Worm (Caenorhabditis elegans) whole organism, L1 larva: ENCODE data around the gene pab-2.

Experiments
- C04F5.9 ChIP-seq: sonication (generic microtip); optimal IDR thresholded peaks from 2 replicates; lab custom pipeline; 2016; ENCODE audit warnings: missing genetic modification characterization, missing compliant biosample characterization
- C34B4.2 ChIP-seq: sonication (generic microtip); optimal IDR thresholded peaks from 2 replicates; lab custom pipeline; 2017; ENCODE audit warnings: mild to moderate bottlenecking, missing genetic modification characterization, missing compliant biosample characterization
- Y116A8C.19 ChIP-seq: sonication (generic microtip); optimal IDR thresholded peaks from 2 replicates; lab custom pipeline; 2016; ENCODE audit warnings: missing compliant biosample characterization, missing genetic modification characterization, borderline replicate concordance
- aha-1 ChIP-seq: fragments of 150-350 bp; optimal IDR thresholded peaks from 2 replicates; lab custom pipeline; 2014; ENCODE audit warnings: missing biosample characterization, missing genetic modification characterization
- alr-1 ChIP-seq: fragments of 200-800 bp; sonication (Bioruptor generic); optimal IDR thresholded peaks from 2 replicates; lab custom pipeline; 2018; ENCODE audit warnings: borderline replicate concordance, mild to moderate bottlenecking, missing genetic modification characterization, missing compliant biosample characterization
- ceh-90 ChIP-seq: sonication (generic microtip); optimal IDR thresholded peaks from 2 replicates; lab custom pipeline; 2016; ENCODE audit warnings: missing genetic modification characterization, missing compliant biosample characterization
- dsc-1 ChIP-seq: sonication (generic microtip); optimal IDR thresholded peaks from 2 replicates; lab custom pipeline; 2016; ENCODE audit warnings: mild to moderate bottlenecking, missing genetic modification characterization, missing compliant biosample characterization
- efl-3 ChIP-seq: fragments of 200-800 bp; sonication (Bioruptor generic); optimal IDR thresholded peaks from 2 replicates; lab custom pipeline; 2018; ENCODE audit warnings: mild to moderate bottlenecking, missing genetic modification characterization, missing compliant biosample characterization
- egl-13 ChIP-seq: sonication (generic microtip); optimal IDR thresholded peaks from 2 replicates; lab custom pipeline; 2016; ENCODE audit warnings: missing genotype, missing genetic modification reagents, missing genetic modification characterization, missing compliant biosample characterization
- elt-2 ChIP-seq: sonication (generic microtip); optimal IDR thresholded peaks from 2 replicates; lab custom pipeline; 2016; ENCODE audit warnings: missing genetic modification characterization, mild to moderate bottlenecking, inconsistent platforms, missing compliant biosample characterization, missing genetic modification reagents
- fkh-8 ChIP-seq: sonication (generic microtip); optimal IDR thresholded peaks from 2 replicates; lab custom pipeline; 2016; ENCODE audit warnings: mild to moderate bottlenecking, missing genetic modification characterization, missing compliant biosample characterization
- hpl-2 ChIP-seq: fragments of 150-350 bp; optimal IDR thresholded peaks from 2 replicates; lab custom pipeline; 2014; ENCODE audit warnings: missing biosample characterization, missing genetic modification reagents, missing genetic modification characterization
- isw-1 ChIP-seq: fragments of 200-800 bp; sonication (Bioruptor generic); IDR thresholded peaks from 2 replicates; pipeline ENCODE4 v1.3.6; 2022; ENCODE audit warnings: missing genetic modification characterization, missing compliant biosample characterization
- lin-14 ChIP-seq: fragments of 200-800 bp; sonication (Bioruptor generic); optimal IDR thresholded peaks from 2 replicates; lab custom pipeline; 2018; ENCODE audit warnings: mild to moderate bottlenecking, missing genetic modification characterization, moderate library complexity, missing compliant biosample characterization
- lin-35 ChIP-seq, 2 experiments: fragments of 150-350 bp; optimal IDR thresholded peaks; 2 replicates each; lab custom pipeline; 2014; ENCODE audit warnings: missing biosample characterization in 2 of 2, missing genetic modification characterization in 2 of 2, missing genetic modification reagents in 2 of 2
- mab-9 ChIP-seq: fragments of 200-800 bp; sonication (Bioruptor generic); IDR thresholded peaks from 2 replicates; pipeline ENCODE4 v1.3.6; 2022; ENCODE audit warnings: missing genetic modification reagents, missing genetic modification characterization, missing compliant biosample characterization
- mdl-1 ChIP-seq, 2 experiments: fragments of 150-350 bp; optimal IDR thresholded peaks; 2 replicates each; lab custom pipeline; 2014 to 2017; ENCODE audit warnings: missing biosample characterization in 2 of 2, missing genetic modification characterization in 2 of 2, inconsistent platforms in 1 of 2
- mef-2 ChIP-seq: fragments of 150-350 bp; optimal IDR thresholded peaks from 2 replicates; lab custom pipeline; 2014; ENCODE audit warnings: missing biosample characterization, missing genetic modification characterization
- mep-1 ChIP-seq: fragments of 150-350 bp; optimal IDR thresholded peaks from 2 replicates; lab custom pipeline; 2014; ENCODE audit warnings: missing biosample characterization, missing genetic modification characterization
- nhr-12 ChIP-seq: sonication (generic microtip); optimal IDR thresholded peaks from 2 replicates; lab custom pipeline; 2017; ENCODE audit warnings: missing biosample characterization, missing genetic modification characterization
- nhr-19 ChIP-seq: fragments of 200-800 bp; sonication (Bioruptor generic); conservative IDR thresholded peaks from 2 replicates; pipeline ENCODE4 v1.3.6; 2022; ENCODE audit warnings: missing genetic modification characterization, missing compliant biosample characterization
- nhr-237 ChIP-seq: fragments of 150-350 bp; optimal IDR thresholded peaks from 2 replicates; lab custom pipeline; 2014; ENCODE audit warnings: missing biosample characterization, missing genetic modification characterization
- nhr-47 ChIP-seq: sonication (generic microtip); optimal IDR thresholded peaks from 2 replicates; lab custom pipeline; 2016; ENCODE audit warnings: mild to moderate bottlenecking, missing genetic modification characterization, moderate library complexity, missing compliant biosample characterization
- nhr-76 ChIP-seq: sonication (generic microtip); optimal IDR thresholded peaks from 2 replicates; lab custom pipeline; 2017; ENCODE audit warnings: missing biosample characterization, missing genetic modification characterization
- nhr-77 ChIP-seq: fragments of 150-350 bp; optimal IDR thresholded peaks from 2 replicates; lab custom pipeline; 2014; ENCODE audit warnings: missing biosample characterization, missing genetic modification characterization
- nhr-85 ChIP-seq: sonication (generic microtip); peaks from one replicate; lab custom pipeline; 2016; ENCODE audit warnings: missing genetic modification characterization, inconsistent platforms, missing compliant biosample characterization
- pag-3 ChIP-seq: sonication (generic microtip); optimal IDR thresholded peaks from 2 replicates; lab custom pipeline; 2017; ENCODE audit warnings: missing genetic modification characterization, mild to moderate bottlenecking, missing compliant biosample characterization, antibody characterized with exemption, borderline replicate concordance; ENCODE audit not compliant: insufficient read depth
- pax-3 ChIP-seq: fragments of 200-800 bp; sonication (Bioruptor generic); optimal IDR thresholded peaks from 2 replicates; lab custom pipeline; 2018; ENCODE audit warnings: mild to moderate bottlenecking, missing genetic modification characterization, moderate library complexity, missing compliant biosample characterization
- rnt-1 ChIP-seq: sonication (generic microtip); optimal IDR thresholded peaks from 2 replicates; lab custom pipeline; 2016; ENCODE audit warnings: mild to moderate bottlenecking, missing genetic modification characterization, moderate library complexity, missing compliant biosample characterization
- snpc-4 ChIP-seq: fragments of 150-350 bp; optimal IDR thresholded peaks from 2 replicates; lab custom pipeline; 2014; ENCODE audit warnings: missing biosample characterization, missing genetic modification characterization
- sox-4 ChIP-seq: sonication (generic microtip); optimal IDR thresholded peaks from 2 replicates; lab custom pipeline; 2016; ENCODE audit warnings: missing genetic modification characterization, missing compliant biosample characterization
- sptf-1 ChIP-seq: fragments of 150-350 bp; optimal IDR thresholded peaks from 2 replicates; lab custom pipeline; 2014; ENCODE audit warnings: missing biosample characterization, missing genetic modification characterization
- swsn-7 ChIP-seq: sonication (generic microtip); optimal IDR thresholded peaks from 2 replicates; lab custom pipeline; 2016; ENCODE audit warnings: missing genetic modification characterization, missing compliant biosample characterization
- tbx-2 ChIP-seq: sonication (generic microtip); optimal IDR thresholded peaks from 2 replicates; lab custom pipeline; 2016; ENCODE audit warnings: missing genetic modification characterization, missing compliant biosample characterization
- tlp-1 ChIP-seq: fragments of 150-350 bp; optimal IDR thresholded peaks from 2 replicates; lab custom pipeline; 2014; ENCODE audit warnings: missing biosample characterization, missing genetic modification characterization
- unc-130 ChIP-seq: fragments of 150-350 bp; optimal IDR thresholded peaks from 2 replicates; lab custom pipeline; 2017; ENCODE audit warnings: missing biosample characterization, missing genetic modification characterization, inconsistent platforms
- unc-98 ChIP-seq: fragments of 200-800 bp; sonication (Bioruptor generic); IDR thresholded peaks from 2 replicates; pipeline ENCODE4 v1.3.6; 2022; ENCODE audit warnings: missing genetic modification characterization, missing compliant biosample characterization
- vab-15 ChIP-seq: sonication (generic microtip); optimal IDR thresholded peaks from 2 replicates; lab custom pipeline; 2017; ENCODE audit warnings: missing genotype, mild to moderate bottlenecking, missing genetic modification characterization, missing compliant biosample characterization
- zag-1 ChIP-seq: fragments of 150-350 bp; optimal IDR thresholded peaks from 2 replicates; lab custom pipeline; 2014; ENCODE audit warnings: missing biosample characterization, missing genetic modification characterization
- ztf-11 ChIP-seq, 2 experiments: sonication (generic microtip); optimal IDR thresholded peaks; 2 replicates each; lab custom pipeline; 2016 to 2017; ENCODE audit warnings: missing genetic modification characterization in 2 of 2, missing biosample characterization in 1 of 2, missing compliant biosample characterization in 1 of 2
- ztf-4 ChIP-seq: fragments of 150-350 bp; optimal IDR thresholded peaks from 2 replicates; lab custom pipeline; 2014; ENCODE audit warnings: missing biosample characterization, missing genetic modification characterization

The pab-2 gene

DNA sequence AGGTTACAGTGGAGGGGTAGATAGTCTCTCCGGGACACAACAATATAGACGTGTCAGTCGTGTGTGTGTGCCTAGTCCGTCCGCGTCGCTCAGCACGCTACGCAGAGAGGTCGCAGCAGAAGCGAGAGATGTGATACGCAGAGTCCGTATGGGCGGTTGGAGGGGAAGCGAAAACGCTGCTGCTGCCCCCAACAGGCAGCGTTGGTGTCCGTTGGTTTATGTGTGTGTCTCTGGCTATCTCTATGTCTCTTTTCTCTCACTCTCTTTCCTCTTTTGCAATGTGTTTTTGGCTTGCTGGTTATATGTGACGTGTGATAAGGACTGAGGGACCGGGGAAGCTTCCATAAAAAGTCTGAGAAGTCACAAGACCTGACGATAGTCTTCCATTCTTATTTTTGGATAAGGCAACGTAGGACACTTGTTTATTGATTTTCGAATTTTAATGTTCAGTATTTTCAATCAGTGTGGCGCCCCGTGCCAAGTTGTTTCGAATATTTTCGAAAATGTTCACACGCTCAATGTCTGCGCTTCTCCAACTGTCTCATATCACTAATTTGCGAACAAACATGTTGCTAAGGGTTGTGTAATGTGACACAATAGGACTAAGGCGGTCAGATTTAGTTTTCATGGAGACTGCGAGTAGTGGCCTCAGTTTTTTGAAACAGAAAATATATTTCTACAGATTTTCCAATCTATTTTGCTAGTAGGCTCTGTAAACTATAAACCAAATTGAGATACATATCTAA, at the start of gene pab-2 (continued):
- TF ChIP-seq mdl-1 (tag; optimal IDR thresholded peaks at IDR 0.05; lab: Kevin White, UChicago) (peak in 1 of 2 experiments; percentile 85), lin-14 (peak; percentile 94), nhr-85 (tag; lab: Kevin White, UChicago) (peak; percentile 94), mef-2 (no peak), isw-1 (peak; percentile 9; the same call in 1 of the 2 replicates), dsc-1 (tag; lab: Kevin White, UChicago) (peak; percentile 21), unc-130 (peak; percentile 64), nhr-237 (tag; lab: Kevin White, UChicago) (no peak), ztf-4 (tag; lab: Kevin White, UChicago) (peak; percentile 74), rnt-1 (tag; lab: Kevin White, UChicago) (peak; percentile 80), swsn-7 (tag; lab: Kevin White, UChicago) (peak; percentile 70), mab-9 (GFP tag; lab: Robert Waterston, UW) (0 out of 2 replicates have a peak, but pooled peaks have one; percentile 35), vab-15 (tag; lab: Kevin White, UChicago) (no peak), C04F5.9 (tag; lab: Kevin White, UChicago) (no peak), efl-3 (GFP tag; lab: Kevin White, UChicago) (no peak), alr-1 (tag; lab: Kevin White, UChicago) (no peak), ceh-90 (tag; lab: Kevin White, UChicago) (no peak), Y116A8C.19 (tag; lab: Kevin White, UChicago) (no peak), nhr-12 (tag; lab: Kevin White, UChicago) (no peak), nhr-77 (tag; lab: Kevin White, UChicago) (peak; percentile 72), hpl-2 (GFP tag; lab: Kevin White, UChicago) (no peak), zag-1 (no peak), C34B4.2 (tag; lab: Kevin White, UChicago) (no peak), snpc-4 (no peak), nhr-19 (GFP tag; lab: Robert Waterston, UW) (peak; percentile 70), unc-98 (GFP tag; lab: Robert Waterston, UW) (no peak), tlp-1 (tag; lab: Kevin White, UChicago) (no peak), nhr-76 (tag; lab: Kevin White, UChicago) (no peak), lin-35 (GFP tag; optimal IDR thresholded peaks at IDR 0.05; lab: Kevin White, UChicago) (peak; percentile 48 to 61), sptf-1 (tag; lab: Kevin White, UChicago) (no peak), mep-1 (peak; percentile 69), egl-13 (peak; percentile 54), elt-2 (peak; percentile 88), ztf-11 (tag; optimal IDR thresholded peaks at IDR 0.05; lab: Kevin White, UChicago) (peak in 1 of 2 experiments; percentile 22)

DNA sequence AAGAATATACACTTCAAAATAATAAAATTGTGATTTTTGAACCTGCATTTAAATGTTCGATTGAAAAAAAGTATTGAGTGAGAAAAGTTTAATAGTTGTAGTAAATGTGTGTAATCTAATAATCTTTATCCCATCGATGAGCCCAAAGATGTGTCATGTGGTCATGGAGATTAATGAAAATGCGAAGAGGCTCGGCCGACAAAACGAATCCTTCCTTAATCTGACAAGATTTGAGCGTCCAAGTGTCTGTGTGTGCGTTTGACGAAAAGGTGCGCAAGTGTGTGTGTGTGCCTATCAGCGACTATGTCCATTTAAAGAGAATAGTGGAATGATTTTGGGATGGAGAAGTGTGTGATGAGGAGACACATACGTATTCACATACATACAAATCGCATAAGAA, 46.8 kb upstream of the pab-2 start:
- TF ChIP-seq fkh-8 (peak; percentile 6), pax-3 (tag; lab: Kevin White, UChicago) (peak; percentile 34), unc-130 (no peak), hpl-2 (GFP tag; lab: Kevin White, UChicago) (no peak), nhr-12 (tag; lab: Kevin White, UChicago) (no peak), pag-3 (tag; lab: Kevin White, UChicago) (no peak), aha-1 (tag; lab: Kevin White, UChicago) (no peak), sox-4 (peak; percentile 28), swsn-7 (tag; lab: Kevin White, UChicago) (no peak), nhr-85 (tag; lab: Kevin White, UChicago) (no peak), egl-13 (peak; percentile 17), nhr-47 (tag; lab: Kevin White, UChicago) (peak; percentile 6), tbx-2 (tag; lab: Kevin White, UChicago) (no peak), dsc-1 (tag; lab: Kevin White, UChicago) (peak; percentile 92)
- TF ChIP-seq, all 84 proteins: peak for 6
